Fruit fly (Drosophila melanogaster) whole organism, embryonic: ENCODE measurements around the gene Fkbp59.

Experiments
- ATbp ChIP-seq: fragments of 200-800 bp; sonication (Bioruptor generic); optimal IDR thresholded peaks from 2 replicates; lab custom pipeline; 2017; ENCODE audit warnings: missing biosample characterization, mild to moderate bottlenecking, missing genetic modification characterization, missing genetic modification reagents
- CG12219 ChIP-seq: fragments of 200-800 bp; sonication (Bioruptor generic); optimal IDR thresholded peaks from 3 replicates; lab custom pipeline; 2018; ENCODE audit warnings: missing biosample characterization, mild to moderate bottlenecking, missing genetic modification characterization
- CG13296 ChIP-seq: fragments of 200-800 bp; sonication (Bioruptor generic); optimal IDR thresholded peaks from 3 replicates; lab custom pipeline; 2018; ENCODE audit warnings: missing biosample characterization, mild to moderate bottlenecking, missing genetic modification characterization
- CG15514 ChIP-seq: fragments of 200-800 bp; sonication (Bioruptor generic); optimal IDR thresholded peaks from 3 replicates; lab custom pipeline; 2017; ENCODE audit warnings: missing biosample characterization, missing genetic modification characterization, mild to moderate bottlenecking, moderate library complexity, missing genetic modification reagents
- CG17186 ChIP-seq: fragments of 200-800 bp; sonication (Bioruptor generic); optimal IDR thresholded peaks from 3 replicates; lab custom pipeline; 2017; ENCODE audit warnings: missing biosample characterization, missing genetic modification reagents, missing genetic modification characterization
- CG17328 ChIP-seq: fragments of 200-800 bp; sonication (Bioruptor generic); IDR thresholded peaks from 2 replicates; pipeline ENCODE4 v1.3.6; 2022; ENCODE audit warnings: missing biosample characterization, missing genetic modification characterization
- CG17385 ChIP-seq: fragments of 200-800 bp; sonication (Bioruptor generic); optimal IDR thresholded peaks from 3 replicates; lab custom pipeline; 2018; ENCODE audit warnings: missing biosample characterization, mild to moderate bottlenecking, missing genetic modification characterization
- CG17612 ChIP-seq: fragments of 200-800 bp; sonication (Bioruptor generic); IDR thresholded peaks from 2 replicates; pipeline ENCODE4 v1.3.6; 2022; ENCODE audit warnings: missing biosample characterization, missing genetic modification characterization
- CG17912 ChIP-seq: fragments of 200-800 bp; sonication (Bioruptor generic); optimal IDR thresholded peaks from 2 replicates; lab custom pipeline; 2018; ENCODE audit warnings: missing biosample characterization, mild to moderate bottlenecking, missing genetic modification characterization
- CG2120 ChIP-seq: fragments of 200-800 bp; sonication (Bioruptor generic); optimal IDR thresholded peaks from 3 replicates; lab custom pipeline; 2016; ENCODE audit warnings: missing biosample characterization, missing genetic modification characterization
- CG2678 ChIP-seq: fragments of 200-800 bp; sonication (Bioruptor generic); optimal IDR thresholded peaks from 3 replicates; lab custom pipeline; 2019; ENCODE audit warnings: missing biosample characterization, mild to moderate bottlenecking, missing genetic modification characterization, moderate library complexity
- CG2712 ChIP-seq: fragments of 200-800 bp; optimal IDR thresholded peaks from 3 replicates; lab custom pipeline; 2019; ENCODE audit warnings: missing biosample characterization, mild to moderate bottlenecking, missing genetic modification characterization, moderate library complexity
- CG4328 ChIP-seq: fragments of 200-800 bp; sonication (Bioruptor generic); optimal IDR thresholded peaks from 3 replicates; lab custom pipeline; 2017; ENCODE audit warnings: missing biosample characterization, missing genetic modification reagents, missing genetic modification characterization
- CG6254 ChIP-seq: fragments of 200-800 bp; sonication (Bioruptor generic); optimal IDR thresholded peaks from 3 replicates; lab custom pipeline; 2017; ENCODE audit warnings: mild to moderate bottlenecking, missing biosample characterization, missing genetic modification reagents, missing genetic modification characterization
- CG6272 ChIP-seq: fragments of 200-800 bp; sonication (Bioruptor generic); IDR thresholded peaks from 2 replicates; pipeline ENCODE4 v1.3.6; 2022; ENCODE audit warnings: missing biosample characterization, missing genetic modification characterization
- CG6813 ChIP-seq: fragments of 200-800 bp; sonication (Bioruptor generic); optimal IDR thresholded peaks from 2 replicates; lab custom pipeline; 2017; ENCODE audit warnings: missing biosample characterization, missing genetic modification characterization, mild to moderate bottlenecking, moderate library complexity, missing genetic modification reagents
- CG6854 ChIP-seq: fragments of 200-800 bp; sonication (Bioruptor generic); optimal IDR thresholded peaks from 3 replicates; lab custom pipeline; 2017; ENCODE audit warnings: missing biosample characterization, mild to moderate bottlenecking, missing genetic modification characterization
- CG7928 ChIP-seq: fragments of 200-800 bp; sonication (Bioruptor generic); optimal IDR thresholded peaks from 2 replicates; lab custom pipeline; 2017; ENCODE audit warnings: missing biosample characterization, mild to moderate bottlenecking, missing genetic modification characterization
- CG8388 ChIP-seq: fragments of 200-800 bp; sonication (Bioruptor generic); optimal IDR thresholded peaks from 2 replicates; lab custom pipeline; 2019; ENCODE audit warnings: missing biosample characterization, mild to moderate bottlenecking, missing genetic modification characterization, moderate library complexity
- CG9437 ChIP-seq: fragments of 200-800 bp; sonication (Bioruptor generic); optimal IDR thresholded peaks from 2 replicates; lab custom pipeline; 2018; ENCODE audit warnings: missing biosample characterization, mild to moderate bottlenecking, missing genetic modification characterization
- CG9609 ChIP-seq: fragments of 200-800 bp; sonication (Bioruptor generic); optimal IDR thresholded peaks from 3 replicates; lab custom pipeline; 2016; ENCODE audit warnings: missing biosample characterization, missing genetic modification characterization
- CHES-1-like ChIP-seq: fragments of 200-800 bp; sonication (Bioruptor generic); optimal IDR thresholded peaks from 2 replicates; lab custom pipeline; 2016; ENCODE audit warnings: missing biosample characterization, missing genetic modification characterization
- Camta ChIP-seq: fragments of 200-800 bp; sonication (Bioruptor generic); optimal IDR thresholded peaks from 2 replicates; lab custom pipeline; 2016; ENCODE audit warnings: missing biosample characterization, missing genetic modification characterization
- CoRest ChIP-seq: fragments of 200-800 bp; sonication (Bioruptor generic); optimal IDR thresholded peaks from 3 replicates; lab custom pipeline; 2018; ENCODE audit warnings: missing biosample characterization, mild to moderate bottlenecking, missing genetic modification characterization, moderate library complexity
- Deaf1 ChIP-seq: fragments of 200-800 bp; optimal IDR thresholded peaks from 3 replicates; lab custom pipeline; 2019; ENCODE audit warnings: missing biosample characterization, mild to moderate bottlenecking, missing genetic modification characterization, moderate library complexity
- Dek ChIP-seq: fragments of 200-800 bp; sonication (Bioruptor generic); optimal IDR thresholded peaks from 3 replicates; lab custom pipeline; 2019; ENCODE audit warnings: missing biosample characterization, mild to moderate bottlenecking, missing genetic modification characterization, moderate library complexity
- Elba2 ChIP-seq: fragments of 200-800 bp; sonication (Bioruptor generic); optimal IDR thresholded peaks from 3 replicates; lab custom pipeline; 2016; ENCODE audit warnings: missing biosample characterization, missing genetic modification characterization
- GATAe ChIP-seq: fragments of 200-800 bp; sonication (Bioruptor generic); conservative IDR thresholded peaks from 2 replicates; pipeline ENCODE4 v1.3.6; 2022; ENCODE audit warnings: missing biosample characterization, missing genetic modification characterization
- Gsc ChIP-seq: fragments of 200-800 bp; sonication (Bioruptor generic); IDR thresholded peaks from 2 replicates; pipeline ENCODE4 v1.3.6; 2022; ENCODE audit warnings: missing biosample characterization, missing genetic modification characterization
- Hr39 ChIP-seq: fragments of >200 bp; optimal IDR thresholded peaks from 2 replicates; lab custom pipeline; 2017
- Hsf ChIP-seq: fragments of 200-800 bp; sonication (Bioruptor generic); optimal IDR thresholded peaks from 3 replicates; lab custom pipeline; 2016; ENCODE audit warnings: missing biosample characterization, missing genetic modification characterization
- Lhr ChIP-seq: fragments of 200-800 bp; sonication (Bioruptor generic); optimal IDR thresholded peaks from 3 replicates; lab custom pipeline; 2017; ENCODE audit warnings: mild to moderate bottlenecking, missing biosample characterization, missing genetic modification reagents, missing genetic modification characterization
- Mrtf ChIP-seq: fragments of 200-800 bp; sonication (Bioruptor generic); IDR thresholded peaks from 3 replicates; pipeline ENCODE4 v1.3.6; 2022; ENCODE audit warnings: missing biosample characterization, missing genetic modification characterization
- NFAT ChIP-seq: fragments of 200-800 bp; sonication (Bioruptor generic); IDR thresholded peaks from 2 replicates; pipeline ENCODE4 v1.3.6; 2022; ENCODE audit warnings: missing biosample characterization, missing genetic modification characterization
- NK7.1 ChIP-seq: fragments of 200-800 bp; sonication (Bioruptor generic); optimal IDR thresholded peaks from 3 replicates; lab custom pipeline; 2016; ENCODE audit warnings: missing biosample characterization, missing genetic modification characterization
- Oaz ChIP-seq: fragments of 200-800 bp; sonication (Bioruptor generic); IDR thresholded peaks from 2 replicates; pipeline ENCODE4 v1.3.6; 2022; ENCODE audit warnings: missing biosample characterization, missing genetic modification characterization
- abd-A ChIP-seq: fragments of 200-800 bp; sonication (Bioruptor generic); optimal IDR thresholded peaks from 3 replicates; lab custom pipeline; 2019; ENCODE audit warnings: missing biosample characterization, mild to moderate bottlenecking, missing genetic modification characterization, moderate library complexity
- bcd ChIP-seq: fragments of 200-800 bp; sonication (Bioruptor generic); optimal IDR thresholded peaks from 2 replicates; lab custom pipeline; 2017; ENCODE audit warnings: missing biosample characterization, mild to moderate bottlenecking, missing genetic modification characterization
- croc ChIP-seq: fragments of 200-800 bp; sonication (Bioruptor generic); conservative IDR thresholded peaks from 3 replicates; pipeline ENCODE4 v1.3.6; 2022; ENCODE audit warnings: missing biosample characterization, missing genetic modification characterization
- dmrt99B ChIP-seq: fragments of 200-800 bp; sonication (Bioruptor generic); optimal IDR thresholded peaks from 2 replicates; lab custom pipeline; 2018; ENCODE audit warnings: missing biosample characterization, mild to moderate bottlenecking, missing genetic modification characterization, moderate library complexity
- ems ChIP-seq: fragments of 200-800 bp; sonication (Bioruptor generic); optimal IDR thresholded peaks from 3 replicates; lab custom pipeline; 2016; ENCODE audit warnings: missing biosample characterization, missing genetic modification characterization
- ewg ChIP-seq: fragments of 200-800 bp; sonication (Bioruptor generic); optimal IDR thresholded peaks from 3 replicates; lab custom pipeline; 2017; ENCODE audit warnings: mild to moderate bottlenecking, missing biosample characterization, missing genetic modification reagents, missing genetic modification characterization
- gt ChIP-seq: fragments of 200-800 bp; sonication (Bioruptor generic); IDR thresholded peaks from 2 replicates; pipeline ENCODE4 v1.3.6; 2022; ENCODE audit warnings: missing biosample characterization, missing genetic modification characterization
- hbn ChIP-seq: fragments of 200-800 bp; sonication (Bioruptor generic); IDR thresholded peaks from 2 replicates; pipeline ENCODE4 v1.3.6; 2022; ENCODE audit warnings: missing biosample characterization, missing genetic modification characterization; ENCODE audit not compliant: partially characterized antibody
- phol ChIP-seq: fragments of 200-800 bp; sonication (Bioruptor generic); optimal IDR thresholded peaks from 3 replicates; lab custom pipeline; 2018; ENCODE audit warnings: missing biosample characterization, mild to moderate bottlenecking, missing genetic modification characterization, moderate library complexity
- pum ChIP-seq: fragments of 200-800 bp; sonication (Bioruptor generic); optimal IDR thresholded peaks from 2 replicates; lab custom pipeline; 2016; ENCODE audit warnings: missing biosample characterization, missing genetic modification characterization
- row ChIP-seq: fragments of 200-800 bp; sonication (Bioruptor generic); IDR thresholded peaks from 3 replicates; pipeline ENCODE4 v1.3.6; 2022; ENCODE audit warnings: missing biosample characterization, missing genetic modification characterization
- schlank ChIP-seq: fragments of 200-800 bp; sonication (Bioruptor generic); optimal IDR thresholded peaks from 2 replicates; lab custom pipeline; 2018; ENCODE audit warnings: missing biosample characterization, mild to moderate bottlenecking, missing genetic modification characterization
- slp2 ChIP-seq: fragments of 200-800 bp; sonication (Bioruptor generic); optimal IDR thresholded peaks from 2 replicates; lab custom pipeline; 2016; ENCODE audit warnings: missing biosample characterization, missing genetic modification characterization
- sug ChIP-seq: fragments of 200-800 bp; optimal IDR thresholded peaks from 2 replicates; lab custom pipeline; 2019; ENCODE audit warnings: missing biosample characterization, mild to moderate bottlenecking, missing genetic modification characterization, moderate library complexity
- usp ChIP-seq: fragments of >200 bp; optimal IDR thresholded peaks from 2 replicates; lab custom pipeline; 2017; ENCODE audit warnings: missing biosample characterization, missing genetic modification characterization
- vfl ChIP-seq: fragments of 200-800 bp; sonication (Bioruptor generic); optimal IDR thresholded peaks from 2 replicates; lab custom pipeline; 2016; ENCODE audit warnings: missing biosample characterization, missing genetic modification characterization

Fkbp59 gene

dm6 chr2L:9911783-9912182, 24.0 kb downstream of the Fkbp59 start (continued):
- TF ChIP-seq vfl (no peak), CG8388 (GFP tag; lab: Kevin White, UChicago) (peak; percentile 41), CG12219 (GFP tag; lab: Kevin White, UChicago) (no peak), NFAT (GFP tag; lab: Robert Waterston, UW) (0 out of 2 replicates have a peak, but pooled peaks have one; percentile 23), ems (GFP tag; lab: Kevin White, UChicago) (peak; percentile 9), CG2712 (tag; lab: Kevin White, UChicago) (no peak), abd-A (tag; lab: Kevin White, UChicago) (no peak), NK7.1 (GFP tag; lab: Kevin White, UChicago) (no peak), CG6854 (GFP tag; lab: Kevin White, UChicago) (no peak), CG17385 (no peak), CG17186 (no peak), ATbp (GFP tag; lab: Kevin White, UChicago) (no peak), phol (tag; lab: Kevin White, UChicago) (peak; percentile 49), CG17912 (GFP tag; lab: Kevin White, UChicago) (no peak), bcd (GFP tag; lab: Kevin White, UChicago) (no peak), sug (peak; percentile 7), usp (GFP tag; lab: Kevin White, UChicago) (no peak), CG7928 (GFP tag; lab: Kevin White, UChicago) (no peak), GATAe (GFP tag; lab: Robert Waterston, UW) (no peak), CoRest (tag; lab: Kevin White, UChicago) (no peak), Gsc (GFP tag; lab: Robert Waterston, UW) (no peak), CHES-1-like (no peak), CG17328 (peak; percentile 36), ewg (GFP tag; lab: Kevin White, UChicago) (no peak), CG6813 (GFP tag; lab: Kevin White, UChicago) (no peak), Elba2 (GFP tag; lab: Kevin White, UChicago) (no peak), pum (no peak), CG4328 (no peak), CG9609 (GFP tag; lab: Kevin White, UChicago) (no peak), CG17612 (GFP tag; lab: Robert Waterston, UW) (no peak), CG15514 (GFP tag; lab: Kevin White, UChicago) (peak; percentile 34), CG2678 (peak; percentile 28), dmrt99B (peak; percentile 19), schlank (no peak), hbn (GFP tag; lab: Robert Waterston, UW) (no peak), gt (GFP tag; lab: Robert Waterston, UW) (no peak), Deaf1 (peak; percentile 88), CG6272 (GFP tag; lab: Robert Waterston, UW) (no peak), Lhr (GFP tag; lab: Kevin White, UChicago) (no peak), Dek (tag; lab: Kevin White, UChicago) (no peak), CG9437 (no peak), croc (GFP tag; lab: Robert Waterston, UW) (no peak), CG13296 (GFP tag; lab: Kevin White, UChicago) (peak; percentile 9), row (GFP tag; lab: Robert Waterston, UW) (peak; percentile 81), Hr39 (lab: Kevin White, UChicago) (no peak), CG2120 (GFP tag; lab: Kevin White, UChicago) (peak; percentile 42), Camta (GFP tag; lab: Kevin White, UChicago) (peak; percentile 46), slp2 (GFP tag; lab: Kevin White, UChicago) (no peak), Mrtf (GFP tag; lab: Robert Waterston, UW) (no peak), CG6254 (GFP tag; lab: Kevin White, UChicago) (no peak), Oaz (GFP tag; lab: Robert Waterston, UW) (no peak), Hsf (GFP tag; lab: Kevin White, UChicago) (no peak)
